Fruit fly (Drosophila melanogaster) Kc167 (cell line): Measurements from ENCODE around the gene CG34425.

ENCODE experiments used
- Myc ChIP-seq: fragments of >200 bp; optimal IDR thresholded peaks from 2 replicates; lab custom pipeline; 2017; ENCODE audit warnings: missing external identifiers
- insv ChIP-seq: fragments of >200 bp; optimal IDR thresholded peaks from 3 replicates; lab custom pipeline; 2018; ENCODE audit warnings: missing external identifiers

dm6 chr3R:4478220-4479037 is 27.7 kb downstream of the CG34425 start:
- TF ChIP-seq Myc (lab: Kevin White, UChicago) (no peak), insv (lab: Kevin White, UChicago) (no peak)
